Fruit fly (Drosophila melanogaster): ENCODE data around the gene CG9784.
A peak's percentile ranks its signal among the peaks of the same experiment; 100 is the strongest.

Gene CG9784

dm6 chrX:16637594-16638485, 38.8 kb upstream of the CG9784 start, which contains the start of gene RpS19a (continued):
- TF ChIP-seq CG18476 (GFP tag; optimal IDR thresholded peaks at IDR 0.05) (peak; percentile 14), CG15696 (tag; optimal IDR thresholded peaks at IDR 0.05) (no peak), ken (GFP tag; IDR thresholded peaks at IDR 0.05) (peak; percentile 78; the same call in 2 of the 3 replicates), z (GFP tag; IDR thresholded peaks at IDR 0.05) (no peak), inv (GFP tag; IDR thresholded peaks at IDR 0.05; ENCODE audit: partially characterized antibody) (0 out of 2 replicates have a peak, but pooled peaks have one; percentile 2), CG14441 (GFP tag; IDR thresholded peaks at IDR 0.05) (peak; percentile 39; the same call in 1 of the 2 replicates), gem (tag; optimal IDR thresholded peaks at IDR 0.05) (peak; percentile 58), dm (GFP tag; optimal IDR thresholded peaks at IDR 0.05) (peak; percentile 85), vnd (GFP tag; IDR thresholded peaks at IDR 0.05; ENCODE audit: partially characterized antibody) (0 out of 3 replicates have a peak, but pooled peaks have one; percentile 54), Meics (GFP tag; optimal IDR thresholded peaks at IDR 0.05) (peak; percentile 89), CkIIα-i1 (GFP tag; IDR thresholded peaks at IDR 0.05) (0 out of 2 replicates have a peak, but pooled peaks have one; percentile 37), phol (tag; optimal IDR thresholded peaks at IDR 0.05) (peak; percentile 66), CG3281 (GFP tag; optimal IDR thresholded peaks at IDR 0.05) (peak; percentile 87), CG9609 (GFP tag; optimal IDR thresholded peaks at IDR 0.05) (peak; percentile 19), tap (tag; optimal IDR thresholded peaks at IDR 0.05) (peak; percentile 50), CG12155 (GFP tag; optimal IDR thresholded peaks at IDR 0.05) (peak; percentile 27), NK7.1 (GFP tag; optimal IDR thresholded peaks at IDR 0.05) (peak; percentile 48), ATbp (GFP tag; optimal IDR thresholded peaks at IDR 0.05) (peak; percentile 83), CG10267 (tag; optimal IDR thresholded peaks at IDR 0.05) (peak; percentile 61), lov (optimal IDR thresholded peaks at IDR 0.05) (no peak), lov (GFP tag; IDR thresholded peaks at IDR 0.05) (peak; percentile 94), H2.0 (GFP tag; IDR thresholded peaks at IDR 0.05) (peak; percentile 61; the same call in 1 of the 2 replicates), Drgx (GFP tag; IDR thresholded peaks at IDR 0.05) (no peak; the same call in none of the 2 replicates), chinmo (GFP tag; IDR thresholded peaks at IDR 0.05; ENCODE audit: partially characterized antibody) (no peak), gsb-n (tag; optimal IDR thresholded peaks at IDR 0.05) (peak; percentile 63), zfh2 (GFP tag; optimal IDR thresholded peaks at IDR 0.05) (peak; percentile 23), CG3838 (GFP tag; optimal IDR thresholded peaks at IDR 0.05) (no peak), CG15011 (GFP tag; optimal IDR thresholded peaks at IDR 0.05) (peak; percentile 81), Bdp1 (GFP tag; optimal IDR thresholded peaks at IDR 0.05) (peak; percentile 54), sd (tag; optimal IDR thresholded peaks at IDR 0.05) (no peak), Sox102F (GFP tag; optimal IDR thresholded peaks at IDR 0.05) (peak; percentile 36), ci (GFP tag; IDR thresholded peaks at IDR 0.05) (peak; percentile 95), insv (GFP tag; optimal IDR thresholded peaks at IDR 0.05) (peak in 1 of 2 experiments; percentile 67), CG9727 (GFP tag; optimal IDR thresholded peaks at IDR 0.05) (peak; percentile 90), tx (GFP tag; optimal IDR thresholded peaks at IDR 0.05) (no peak), nerfin-1 (tag; optimal IDR thresholded peaks at IDR 0.05) (peak; percentile 76), croc (GFP tag; conservative IDR thresholded peaks at IDR 0.05) (peak; percentile 34; the same call in 2 of the 3 replicates), Hr51 (GFP tag; optimal IDR thresholded peaks at IDR 0.05) (peak; percentile 49 to 50), Ada2b (GFP tag; IDR thresholded peaks at IDR 0.05) (peak; percentile 34; the same call in 1 of the 2 replicates), hth (optimal IDR thresholded peaks at IDR 0.05) (no peak), sob (GFP tag; IDR thresholded peaks at IDR 0.05) (peak; percentile 73), CG6272 (GFP tag; IDR thresholded peaks at IDR 0.05) (peak; percentile 47), CG8944 (GFP tag; optimal IDR thresholded peaks at IDR 0.05) (no peak), Dip2 (GFP tag; IDR thresholded peaks at IDR 0.05) (no peak), ash1 (GFP tag; optimal IDR thresholded peaks at IDR 0.05) (peak; percentile 86), CG4617 (GFP tag; optimal IDR thresholded peaks at IDR 0.05; ENCODE audit: borderline replicate concordance) (peak; percentile 32), CG8388 (GFP tag; optimal IDR thresholded peaks at IDR 0.05) (peak; percentile 49), fd64A (GFP tag; optimal IDR thresholded peaks at IDR 0.05) (peak; percentile 87)
